Worm (Caenorhabditis elegans) whole organism, L1 larva: ENCODE results near the gene ctsa-1.1.

Experiments used
- C16A3.4 ChIP-seq: fragments of 150-350 bp; optimal IDR thresholded peaks from 2 replicates; lab custom pipeline; 2014; ENCODE audit warnings: missing biosample characterization, missing genetic modification characterization
- aha-1 ChIP-seq: fragments of 150-350 bp; optimal IDR thresholded peaks from 2 replicates; lab custom pipeline; 2014; ENCODE audit warnings: missing biosample characterization, missing genetic modification characterization
- alr-1 ChIP-seq: fragments of 200-800 bp; sonication (Bioruptor generic); optimal IDR thresholded peaks from 2 replicates; lab custom pipeline; 2018; ENCODE audit warnings: borderline replicate concordance, mild to moderate bottlenecking, missing genetic modification characterization, missing compliant biosample characterization
- aly-2 ChIP-seq: fragments of 150-350 bp; optimal IDR thresholded peaks from 2 replicates; lab custom pipeline; 2014; ENCODE audit warnings: missing biosample characterization, missing genetic modification characterization
- ama-1 ChIP-seq: fragments of 150-350 bp; optimal IDR thresholded peaks from 2 replicates; lab custom pipeline; 2014
- blmp-1 ChIP-seq: fragments of 150-350 bp; optimal IDR thresholded peaks from 2 replicates; lab custom pipeline; 2014; ENCODE audit warnings: missing biosample characterization, missing genetic modification characterization
- ceh-8 ChIP-seq: fragments of 200-800 bp; sonication (Bioruptor generic); optimal IDR thresholded peaks from 2 replicates; lab custom pipeline; 2018; ENCODE audit warnings: mild to moderate bottlenecking, missing genetic modification characterization, moderate library complexity, missing compliant biosample characterization
- ceh-88 ChIP-seq: fragments of 200-800 bp; sonication (Bioruptor generic); IDR thresholded peaks from 2 replicates; pipeline ENCODE4 v1.3.6; 2022; ENCODE audit warnings: missing genetic modification characterization, missing compliant biosample characterization
- ceh-90 ChIP-seq: sonication (generic microtip); optimal IDR thresholded peaks from 2 replicates; lab custom pipeline; 2016; ENCODE audit warnings: missing genetic modification characterization, missing compliant biosample characterization
- dsc-1 ChIP-seq: sonication (generic microtip); optimal IDR thresholded peaks from 2 replicates; lab custom pipeline; 2016; ENCODE audit warnings: mild to moderate bottlenecking, missing genetic modification characterization, missing compliant biosample characterization
- efl-1 ChIP-seq, 4 experiments: fragments of 150-350 bp; optimal IDR thresholded peaks in 3 of 4; peaks in 1 of 4; 1 replicate in 1 of 4; 2 replicates in 3 of 4; lab custom pipeline; 2014; ENCODE audit warnings: missing biosample characterization in 2 of 4, missing genetic modification characterization in 2 of 4, missing genetic modification reagents in 2 of 4
- efl-3 ChIP-seq: fragments of 200-800 bp; sonication (Bioruptor generic); optimal IDR thresholded peaks from 2 replicates; lab custom pipeline; 2018; ENCODE audit warnings: mild to moderate bottlenecking, missing genetic modification characterization, missing compliant biosample characterization
- egl-27 ChIP-seq, 2 experiments: fragments of 150-350 bp in 1 of 2; sonication (generic microtip); optimal IDR thresholded peaks; 3 replicates each; lab custom pipeline; 2017 to 2018; ENCODE audit warnings: missing biosample characterization in 2 of 2, missing genetic modification characterization in 2 of 2, missing genetic modification reagents in 2 of 2
- elt-2 ChIP-seq: sonication (generic microtip); optimal IDR thresholded peaks from 2 replicates; lab custom pipeline; 2016; ENCODE audit warnings: missing genetic modification characterization, mild to moderate bottlenecking, inconsistent platforms, missing compliant biosample characterization, missing genetic modification reagents
- elt-3 ChIP-seq, 6 experiments: fragments of 150-350 bp in 1 of 6; sonication (generic microtip); optimal IDR thresholded peaks; 2 replicates each; lab custom pipeline; 2017 to 2018; ENCODE audit warnings: missing biosample characterization in 6 of 6, missing genetic modification characterization in 6 of 6, inconsistent platforms in 1 of 6
- fkh-8 ChIP-seq: sonication (generic microtip); optimal IDR thresholded peaks from 2 replicates; lab custom pipeline; 2016; ENCODE audit warnings: mild to moderate bottlenecking, missing genetic modification characterization, missing compliant biosample characterization
- fos-1 ChIP-seq: fragments of 150-350 bp; optimal IDR thresholded peaks from 2 replicates; lab custom pipeline; 2014; ENCODE audit warnings: missing biosample characterization, missing genetic modification characterization
- grh-1 ChIP-seq: fragments of 200-800 bp; sonication (Bioruptor generic); IDR thresholded peaks from 2 replicates; pipeline ENCODE4 v1.3.6; 2022; ENCODE audit warnings: missing genetic modification reagents, missing genetic modification characterization, missing compliant biosample characterization
- hlh-4 ChIP-seq: sonication (generic microtip); optimal IDR thresholded peaks from 2 replicates; lab custom pipeline; 2016; ENCODE audit warnings: mild to moderate bottlenecking, missing genetic modification characterization, missing compliant biosample characterization
- lin-14 ChIP-seq: fragments of 200-800 bp; sonication (Bioruptor generic); optimal IDR thresholded peaks from 2 replicates; lab custom pipeline; 2018; ENCODE audit warnings: mild to moderate bottlenecking, missing genetic modification characterization, moderate library complexity, missing compliant biosample characterization
- lin-15B ChIP-seq: fragments of 150-350 bp; sonication (generic microtip); optimal IDR thresholded peaks from 3 replicates; lab custom pipeline; 2014; ENCODE audit warnings: missing biosample characterization, missing genetic modification characterization
- lin-35 ChIP-seq, 2 experiments: fragments of 150-350 bp; optimal IDR thresholded peaks; 2 replicates each; lab custom pipeline; 2014; ENCODE audit warnings: missing biosample characterization in 2 of 2, missing genetic modification characterization in 2 of 2, missing genetic modification reagents in 2 of 2
- lsy-2 ChIP-seq, 2 experiments: fragments of 150-350 bp; optimal IDR thresholded peaks; 2 replicates each; lab custom pipeline; 2014; ENCODE audit warnings: missing biosample characterization in 2 of 2, missing genetic modification characterization in 2 of 2
- mep-1 ChIP-seq: fragments of 150-350 bp; optimal IDR thresholded peaks from 2 replicates; lab custom pipeline; 2014; ENCODE audit warnings: missing biosample characterization, missing genetic modification characterization
- nhr-11 ChIP-seq: fragments of 150-350 bp; optimal IDR thresholded peaks from 2 replicates; lab custom pipeline; 2014; ENCODE audit warnings: missing biosample characterization, missing genetic modification characterization
- nhr-12 ChIP-seq: sonication (generic microtip); optimal IDR thresholded peaks from 2 replicates; lab custom pipeline; 2017; ENCODE audit warnings: missing biosample characterization, missing genetic modification characterization
- nhr-19 ChIP-seq: fragments of 200-800 bp; sonication (Bioruptor generic); conservative IDR thresholded peaks from 2 replicates; pipeline ENCODE4 v1.3.6; 2022; ENCODE audit warnings: missing genetic modification characterization, missing compliant biosample characterization
- nhr-20 ChIP-seq: sonication (generic microtip); optimal IDR thresholded peaks from 2 replicates; lab custom pipeline; 2016; ENCODE audit warnings: mild to moderate bottlenecking, missing genetic modification characterization, missing compliant biosample characterization
- nhr-28 ChIP-seq: fragments of 150-350 bp; optimal IDR thresholded peaks from 2 replicates; lab custom pipeline; 2014; ENCODE audit warnings: missing biosample characterization, missing genetic modification characterization
- nhr-71 ChIP-seq: sonication (generic microtip); optimal IDR thresholded peaks from 2 replicates; lab custom pipeline; 2016; ENCODE audit warnings: mild to moderate bottlenecking, missing genetic modification characterization, moderate library complexity, missing compliant biosample characterization
- nhr-85 ChIP-seq: sonication (generic microtip); peaks from one replicate; lab custom pipeline; 2016; ENCODE audit warnings: missing genetic modification characterization, inconsistent platforms, missing compliant biosample characterization
- pag-3 ChIP-seq: sonication (generic microtip); optimal IDR thresholded peaks from 2 replicates; lab custom pipeline; 2017; ENCODE audit warnings: missing genetic modification characterization, mild to moderate bottlenecking, missing compliant biosample characterization, antibody characterized with exemption, borderline replicate concordance; ENCODE audit not compliant: insufficient read depth
- rnt-1 ChIP-seq: sonication (generic microtip); optimal IDR thresholded peaks from 2 replicates; lab custom pipeline; 2016; ENCODE audit warnings: mild to moderate bottlenecking, missing genetic modification characterization, moderate library complexity, missing compliant biosample characterization
- snpc-4 ChIP-seq: fragments of 150-350 bp; optimal IDR thresholded peaks from 2 replicates; lab custom pipeline; 2014; ENCODE audit warnings: missing biosample characterization, missing genetic modification characterization
- snu-23 ChIP-seq: sonication (generic microtip); optimal IDR thresholded peaks from 2 replicates; lab custom pipeline; 2016; ENCODE audit warnings: missing genetic modification characterization, missing compliant biosample characterization
- sox-4 ChIP-seq: sonication (generic microtip); optimal IDR thresholded peaks from 2 replicates; lab custom pipeline; 2016; ENCODE audit warnings: missing genetic modification characterization, missing compliant biosample characterization
- vab-15 ChIP-seq: sonication (generic microtip); optimal IDR thresholded peaks from 2 replicates; lab custom pipeline; 2017; ENCODE audit warnings: missing genotype, mild to moderate bottlenecking, missing genetic modification characterization, missing compliant biosample characterization
- xbp-1 ChIP-seq: sonication (generic microtip); optimal IDR thresholded peaks from 2 replicates; lab custom pipeline; 2016; ENCODE audit warnings: missing genetic modification characterization, missing compliant biosample characterization

The ctsa-1.1 gene

DNA sequence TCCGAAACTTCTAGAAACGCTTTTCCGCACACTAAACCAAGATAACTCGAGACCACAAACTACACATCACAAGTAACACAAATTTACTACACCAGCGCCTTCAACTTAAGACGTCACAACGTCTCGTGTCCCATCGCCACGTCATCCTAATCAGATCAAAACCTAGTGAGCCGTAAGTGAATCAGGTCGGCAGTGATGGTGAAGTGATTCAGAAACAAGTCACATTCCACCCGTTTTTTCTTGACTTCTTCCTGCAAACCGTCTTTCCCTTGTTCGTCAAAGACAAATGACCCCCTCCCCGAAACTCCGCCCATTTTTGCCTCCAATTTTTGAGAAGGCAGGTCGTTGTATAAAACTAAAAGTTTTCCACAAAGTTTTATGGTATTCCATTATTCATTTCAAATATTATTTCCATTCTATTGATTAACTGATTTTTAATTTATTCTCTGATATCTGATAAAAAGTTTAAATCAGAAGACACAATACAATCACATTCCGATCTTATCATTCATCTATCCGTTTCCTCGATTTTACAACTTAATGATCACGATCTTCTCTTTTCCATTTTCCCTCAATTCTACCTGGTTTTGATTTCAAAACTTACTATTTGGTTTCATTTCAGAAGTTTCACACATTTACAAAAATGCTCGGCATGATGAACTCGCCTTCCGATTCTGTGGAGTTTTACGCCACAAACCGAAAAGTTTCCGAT, 25.3 kb downstream of the ctsa-1.1 start, which contains the start of gene F26G1.2:
Gene F26G1.2, plus strand, starts transcription at position 508 of the 712 bp plus-strand sequence.
- TF ChIP-seq snu-23: peak; percentile 11
- no peak for TF ChIP-seq efl-1 (optimal IDR thresholded peaks at IDR 0.05; lab: Kevin White, UChicago)
- peak in 1 of 2 experiments; percentile 90 for TF ChIP-seq efl-1 (GFP tag; optimal IDR thresholded peaks at IDR 0.05 in 1 of 2; lab: Kevin White, UChicago)
- peak; percentile 84 for TF ChIP-seq nhr-85 (tag; lab: Kevin White, UChicago)
- peak in 1 of 2 experiments; percentile 32 for TF ChIP-seq lin-35 (GFP tag; optimal IDR thresholded peaks at IDR 0.05; lab: Kevin White, UChicago)
- peak; percentile 36 for TF ChIP-seq xbp-1
- no peak for TF ChIP-seq pag-3 (tag; lab: Kevin White, UChicago)
- peak; percentile 32 for TF ChIP-seq fkh-8 (tag; lab: Kevin White, UChicago)
- TF ChIP-seq lsy-2 (tag; optimal IDR thresholded peaks at IDR 0.05; lab: Kevin White, UChicago): peak in 1 of 2 experiments; percentile 24
- peak; percentile 51 for TF ChIP-seq blmp-1 (tag; lab: Kevin White, UChicago)
- TF ChIP-seq grh-1 (GFP tag; lab: Robert Waterston, UW): peak; percentile 25; the same call in 1 of the 2 replicates
- TF ChIP-seq nhr-71 (tag; lab: Kevin White, UChicago): peak; percentile 50
- peak; percentile 53 for TF ChIP-seq nhr-20 (tag; lab: Kevin White, UChicago)
- no peak for TF ChIP-seq lin-15B (tag; lab: Kevin White, UChicago)
- peak; percentile 8 for TF ChIP-seq lin-14
- peak in 1 of 6 experiments; percentile 69 for TF ChIP-seq elt-3 (tag; optimal IDR thresholded peaks at IDR 0.05; lab: Kevin White, UChicago)
- TF ChIP-seq fos-1: no peak

ce11 chrII:4766284-4766683, 28.8 kb downstream of the ctsa-1.1 start, which contains the start of gene ttm-2:
TSS of gene ttm-2 (minus strand) at chrII:4766384.
- TF ChIP-seq ama-1: no peak
- no peak for TF ChIP-seq hlh-4 (tag; lab: Kevin White, UChicago)
- TF ChIP-seq efl-3 (GFP tag; lab: Kevin White, UChicago): no peak
- TF ChIP-seq grh-1 (GFP tag; lab: Robert Waterston, UW): no peak
- TF ChIP-seq blmp-1 (tag; lab: Kevin White, UChicago): no peak
- TF ChIP-seq alr-1 (tag; lab: Kevin White, UChicago): no peak
- no peak for TF ChIP-seq elt-2 (tag; lab: Kevin White, UChicago)
- TF ChIP-seq aha-1 (tag; lab: Kevin White, UChicago): no peak
- TF ChIP-seq ceh-8 (GFP tag; lab: Kevin White, UChicago): no peak
- no peak for TF ChIP-seq nhr-28 (tag; lab: Kevin White, UChicago)
- TF ChIP-seq sox-4: no peak
- TF ChIP-seq aly-2 (tag; lab: Kevin White, UChicago): no peak
- no peak for TF ChIP-seq rnt-1
- TF ChIP-seq C16A3.4 (tag; lab: Kevin White, UChicago): no peak
- TF ChIP-seq egl-27 (tag; optimal IDR thresholded peaks at IDR 0.05; lab: Kevin White, UChicago): no peak
- no peak for TF ChIP-seq nhr-19 (GFP tag; lab: Robert Waterston, UW)
- no peak for TF ChIP-seq nhr-11
- no peak for TF ChIP-seq snpc-4 (tag; lab: Kevin White, UChicago)
- TF ChIP-seq dsc-1 (tag; lab: Kevin White, UChicago): no peak
- TF ChIP-seq nhr-20 (tag; lab: Kevin White, UChicago): no peak

- TF ChIP-seq lin-14 (peak; percentile 80), xbp-1 (no peak), nhr-12 (tag; lab: Kevin White, UChicago) (no peak), ceh-90 (no peak), blmp-1 (tag; lab: Kevin White, UChicago) (peak; percentile 48), ceh-88 (no peak), nhr-20 (tag; lab: Kevin White, UChicago) (peak; percentile 7), nhr-85 (tag; lab: Kevin White, UChicago) (peak; percentile 78), mep-1 (tag; lab: Kevin White, UChicago) (peak; percentile 3), vab-15 (no peak)
Observed at ce11 chrII:4767612-4768011, 30.2 kb downstream of the ctsa-1.1 start.
